Fruit fly (Drosophila melanogaster) whole organism, embryonic: Measurements from ENCODE around the gene CG32267.
A peak's percentile ranks its signal among the peaks of the same experiment; 100 is the strongest.

ENCODE experiments used
- Atf-2 ChIP-seq: fragments of 200-800 bp; sonication (Bioruptor generic); optimal IDR thresholded peaks from 2 replicates; lab custom pipeline; 2016; ENCODE audit warnings: missing biosample characterization, missing genetic modification characterization
- CG10209 ChIP-seq: fragments of 200-800 bp; sonication (Bioruptor generic); optimal IDR thresholded peaks from 3 replicates; lab custom pipeline; 2017; ENCODE audit warnings: missing biosample characterization, mild to moderate bottlenecking, missing genetic modification characterization, missing genetic modification reagents
- CG10565 ChIP-seq: fragments of 200-800 bp; sonication (Bioruptor generic); optimal IDR thresholded peaks from 3 replicates; lab custom pipeline; 2016; ENCODE audit warnings: missing biosample characterization, mild to moderate bottlenecking, missing genetic modification characterization
- CG11398 ChIP-seq: fragments of 200-800 bp; sonication (Bioruptor generic); optimal IDR thresholded peaks from 2 replicates; lab custom pipeline; 2016; ENCODE audit warnings: missing biosample characterization, missing genetic modification characterization
- CG12659 ChIP-seq: fragments of 200-800 bp; sonication (Bioruptor generic); optimal IDR thresholded peaks from 3 replicates; lab custom pipeline; 2017; ENCODE audit warnings: mild to moderate bottlenecking, missing biosample characterization, missing genetic modification reagents, missing genetic modification characterization
- CG16815 ChIP-seq: fragments of 200-800 bp; sonication (Bioruptor generic); optimal IDR thresholded peaks from 3 replicates; lab custom pipeline; 2017; ENCODE audit warnings: missing biosample characterization, mild to moderate bottlenecking, missing genetic modification characterization
- CG17829 ChIP-seq: fragments of 200-800 bp; optimal IDR thresholded peaks from 2 replicates; lab custom pipeline; 2019; ENCODE audit warnings: missing biosample characterization, mild to moderate bottlenecking, missing genetic modification characterization, moderate library complexity
- CG1832 ChIP-seq: fragments of 200-800 bp; sonication (Bioruptor generic); optimal IDR thresholded peaks from 2 replicates; lab custom pipeline; 2017; ENCODE audit warnings: missing biosample characterization, mild to moderate bottlenecking, missing genetic modification characterization, inconsistent platforms
- CG18764 ChIP-seq: fragments of 200-800 bp; sonication (Bioruptor generic); optimal IDR thresholded peaks from 3 replicates; lab custom pipeline; 2016; ENCODE audit warnings: missing biosample characterization, missing genetic modification characterization
- CG2202 ChIP-seq: fragments of 200-800 bp; sonication (Bioruptor generic); optimal IDR thresholded peaks from 2 replicates; lab custom pipeline; 2018; ENCODE audit warnings: missing biosample characterization, mild to moderate bottlenecking, missing genetic modification characterization
- CG30020 ChIP-seq: fragments of 200-800 bp; optimal IDR thresholded peaks from 2 replicates; lab custom pipeline; 2019; ENCODE audit warnings: missing biosample characterization, mild to moderate bottlenecking, missing genetic modification characterization, moderate library complexity
- CG31224 ChIP-seq: fragments of 200-800 bp; sonication (Bioruptor generic); IDR thresholded peaks from 2 replicates; pipeline ENCODE4 v1.3.6; 2022; ENCODE audit warnings: missing biosample characterization, missing genetic modification characterization
- CG3163 ChIP-seq: fragments of 200-800 bp; sonication (Bioruptor generic); optimal IDR thresholded peaks from 3 replicates; lab custom pipeline; 2016; ENCODE audit warnings: missing biosample characterization, missing genetic modification characterization
- CG34224 ChIP-seq: fragments of 200-800 bp; sonication (Bioruptor generic); IDR thresholded peaks from 3 replicates; pipeline ENCODE4 v1.3.6; 2022; ENCODE audit warnings: missing biosample characterization, missing genetic modification characterization; ENCODE audit not compliant: partially characterized antibody
- CG4730 ChIP-seq: fragments of 200-800 bp; sonication (Bioruptor generic); IDR thresholded peaks from 2 replicates; pipeline ENCODE4 v1.3.6; 2022; ENCODE audit warnings: missing biosample characterization, missing genetic modification characterization
- CG7372 ChIP-seq: fragments of 200-800 bp; sonication (Bioruptor generic); IDR thresholded peaks from 2 replicates; pipeline ENCODE4 v1.3.6; 2022; ENCODE audit warnings: missing biosample characterization, missing genetic modification characterization
- CG7987 ChIP-seq: fragments of 200-800 bp; sonication (Bioruptor generic); optimal IDR thresholded peaks from 2 replicates; lab custom pipeline; 2018; ENCODE audit warnings: missing biosample characterization, mild to moderate bottlenecking, missing genetic modification characterization, moderate library complexity
- Camta ChIP-seq: fragments of 200-800 bp; sonication (Bioruptor generic); optimal IDR thresholded peaks from 2 replicates; lab custom pipeline; 2016; ENCODE audit warnings: missing biosample characterization, missing genetic modification characterization
- CrebB ChIP-seq: fragments of 200-800 bp; sonication (Bioruptor generic); optimal IDR thresholded peaks from 3 replicates; lab custom pipeline; 2018; ENCODE audit warnings: missing biosample characterization, mild to moderate bottlenecking, missing genetic modification characterization
- Dip2 ChIP-seq: fragments of 200-800 bp; sonication (Bioruptor generic); IDR thresholded peaks from 2 replicates; pipeline ENCODE4 v1.3.6; 2022; ENCODE audit warnings: missing biosample characterization, missing genetic modification characterization
- E2f1 ChIP-seq: fragments of 200-800 bp; sonication (Bioruptor generic); IDR thresholded peaks from 2 replicates; pipeline ENCODE4 v1.3.6; 2022; ENCODE audit warnings: missing biosample characterization, missing genetic modification characterization
- Eip74EF ChIP-seq, 2 experiments: fragments of 200-800 bp in 1 of 2; fragments of >200 bp in 1 of 2; sonication (Bioruptor generic) in 1 of 2; optimal IDR thresholded peaks; 2 replicates each; lab custom pipeline; 2017 to 2019; ENCODE audit warnings: missing biosample characterization in 2 of 2, missing genetic modification characterization in 2 of 2, mild to moderate bottlenecking in 1 of 2, moderate library complexity in 1 of 2
- HmgZ ChIP-seq: fragments of 200-800 bp; sonication (Bioruptor generic); optimal IDR thresholded peaks from 2 replicates; lab custom pipeline; 2018; ENCODE audit warnings: missing biosample characterization, mild to moderate bottlenecking, missing genetic modification characterization
- MESR4 ChIP-seq: fragments of 200-800 bp; sonication (Bioruptor generic); optimal IDR thresholded peaks from 2 replicates; lab custom pipeline; 2018; ENCODE audit warnings: missing biosample characterization, mild to moderate bottlenecking, missing genetic modification characterization, moderate library complexity
- Mad ChIP-seq: fragments of 200-800 bp; sonication (Bioruptor generic); optimal IDR thresholded peaks from 2 replicates; lab custom pipeline; 2016; ENCODE audit warnings: missing biosample characterization, missing genetic modification characterization
- Oaz ChIP-seq: fragments of 200-800 bp; sonication (Bioruptor generic); IDR thresholded peaks from 2 replicates; pipeline ENCODE4 v1.3.6; 2022; ENCODE audit warnings: missing biosample characterization, missing genetic modification characterization
- Oli ChIP-seq: fragments of 200-800 bp; sonication (Bioruptor generic); optimal IDR thresholded peaks from 2 replicates; lab custom pipeline; 2018; ENCODE audit warnings: missing biosample characterization, mild to moderate bottlenecking, missing genetic modification characterization, moderate library complexity
- Scr ChIP-seq: fragments of 200-800 bp; sonication (Bioruptor generic); IDR thresholded peaks from 2 replicates; pipeline ENCODE4 v1.3.6; 2022; ENCODE audit warnings: missing biosample characterization, missing genetic modification characterization; ENCODE audit not compliant: partially characterized antibody
- Ssrp ChIP-seq: fragments of 200-800 bp; sonication (Bioruptor generic); optimal IDR thresholded peaks from 2 replicates; lab custom pipeline; 2018; ENCODE audit warnings: missing biosample characterization, mild to moderate bottlenecking, missing genetic modification characterization, moderate library complexity
- Xbp1 ChIP-seq: fragments of 200-800 bp; sonication (Bioruptor generic); optimal IDR thresholded peaks from 3 replicates; lab custom pipeline; 2016; ENCODE audit warnings: missing biosample characterization, mild to moderate bottlenecking, missing genetic modification characterization
- Xrp1 ChIP-seq: fragments of 200-800 bp; sonication (Bioruptor generic); IDR thresholded peaks from 2 replicates; pipeline ENCODE4 v1.3.6; 2022; ENCODE audit warnings: missing biosample characterization, missing genetic modification characterization
- abd-A ChIP-seq: fragments of 200-800 bp; sonication (Bioruptor generic); optimal IDR thresholded peaks from 3 replicates; lab custom pipeline; 2019; ENCODE audit warnings: missing biosample characterization, mild to moderate bottlenecking, missing genetic modification characterization, moderate library complexity
- btn ChIP-seq: fragments of 200-800 bp; sonication (Bioruptor generic); optimal IDR thresholded peaks from 2 replicates; lab custom pipeline; 2016; ENCODE audit warnings: missing biosample characterization, missing genetic modification characterization
- chinmo ChIP-seq: fragments of 200-800 bp; sonication (Bioruptor generic); IDR thresholded peaks from 4 replicates; pipeline ENCODE4 v1.3.6; 2022; ENCODE audit warnings: missing biosample characterization, missing genetic modification characterization; ENCODE audit not compliant: partially characterized antibody
- disco-r ChIP-seq: fragments of 200-800 bp; sonication (Bioruptor generic); optimal IDR thresholded peaks from 2 replicates; lab custom pipeline; 2016; ENCODE audit warnings: missing biosample characterization, missing genetic modification characterization
- gcm ChIP-seq: fragments of 200-800 bp; sonication (Bioruptor generic); optimal IDR thresholded peaks from 2 replicates; lab custom pipeline; 2019; ENCODE audit warnings: missing biosample characterization, mild to moderate bottlenecking, missing genetic modification characterization, moderate library complexity
- gcm2 ChIP-seq: fragments of 200-800 bp; sonication (Bioruptor generic); optimal IDR thresholded peaks from 2 replicates; lab custom pipeline; 2016; ENCODE audit warnings: missing biosample characterization, missing genetic modification characterization
- kah ChIP-seq: fragments of 200-800 bp; sonication (Bioruptor generic); optimal IDR thresholded peaks from 2 replicates; lab custom pipeline; 2018; ENCODE audit warnings: missing biosample characterization, mild to moderate bottlenecking, missing genetic modification characterization
- lilli ChIP-seq: fragments of 200-800 bp; sonication (Bioruptor generic); optimal IDR thresholded peaks from 3 replicates; lab custom pipeline; 2016; ENCODE audit warnings: missing biosample characterization, missing genetic modification characterization
- nmo ChIP-seq: fragments of 200-800 bp; sonication (Bioruptor generic); optimal IDR thresholded peaks from 2 replicates; lab custom pipeline; 2018; ENCODE audit warnings: missing biosample characterization, mild to moderate bottlenecking, missing genetic modification characterization, moderate library complexity
- org-1 ChIP-seq: fragments of 200-800 bp; sonication (Bioruptor generic); optimal IDR thresholded peaks from 2 replicates; lab custom pipeline; 2017; ENCODE audit warnings: missing biosample characterization, missing genetic modification characterization
- peb ChIP-seq: fragments of 200-800 bp; sonication (Bioruptor generic); IDR thresholded peaks from 2 replicates; pipeline ENCODE4 v1.3.6; 2022; ENCODE audit warnings: missing biosample characterization, missing genetic modification characterization
- psq ChIP-seq: fragments of 200-800 bp; sonication (Bioruptor generic); optimal IDR thresholded peaks from 2 replicates; lab custom pipeline; 2017; ENCODE audit warnings: missing biosample characterization, missing genetic modification characterization
- salm ChIP-seq: fragments of 200-800 bp; sonication (Bioruptor generic); optimal IDR thresholded peaks from 2 replicates; lab custom pipeline; 2018; ENCODE audit warnings: missing biosample characterization, mild to moderate bottlenecking, missing genetic modification characterization
- sd ChIP-seq: fragments of 200-800 bp; sonication (Bioruptor generic); optimal IDR thresholded peaks from 3 replicates; lab custom pipeline; 2018; ENCODE audit warnings: missing biosample characterization, mild to moderate bottlenecking, missing genetic modification characterization, moderate library complexity
- sens ChIP-seq: fragments of 200-800 bp; sonication (Bioruptor generic); peaks from one replicate; lab custom pipeline; 2016; ENCODE audit warnings: missing biosample characterization, missing genetic modification characterization
- seq ChIP-seq: fragments of 200-800 bp; sonication (Bioruptor generic); IDR thresholded peaks from 2 replicates; pipeline ENCODE4 v1.3.6; 2022; ENCODE audit warnings: missing biosample characterization, missing genetic modification characterization
- slbo ChIP-seq: fragments of 200-800 bp; sonication (Bioruptor generic); IDR thresholded peaks from 2 replicates; pipeline ENCODE4 v1.3.6; 2022; ENCODE audit warnings: missing biosample characterization, missing genetic modification characterization
- usp ChIP-seq: fragments of >200 bp; optimal IDR thresholded peaks from 2 replicates; lab custom pipeline; 2017; ENCODE audit warnings: missing biosample characterization, missing genetic modification characterization
- zen ChIP-seq: fragments of 200-800 bp; sonication (Bioruptor generic); optimal IDR thresholded peaks from 3 replicates; lab custom pipeline; 2018; ENCODE audit warnings: missing biosample characterization, mild to moderate bottlenecking, missing genetic modification characterization, moderate library complexity

Gene CG32267

DNA sequence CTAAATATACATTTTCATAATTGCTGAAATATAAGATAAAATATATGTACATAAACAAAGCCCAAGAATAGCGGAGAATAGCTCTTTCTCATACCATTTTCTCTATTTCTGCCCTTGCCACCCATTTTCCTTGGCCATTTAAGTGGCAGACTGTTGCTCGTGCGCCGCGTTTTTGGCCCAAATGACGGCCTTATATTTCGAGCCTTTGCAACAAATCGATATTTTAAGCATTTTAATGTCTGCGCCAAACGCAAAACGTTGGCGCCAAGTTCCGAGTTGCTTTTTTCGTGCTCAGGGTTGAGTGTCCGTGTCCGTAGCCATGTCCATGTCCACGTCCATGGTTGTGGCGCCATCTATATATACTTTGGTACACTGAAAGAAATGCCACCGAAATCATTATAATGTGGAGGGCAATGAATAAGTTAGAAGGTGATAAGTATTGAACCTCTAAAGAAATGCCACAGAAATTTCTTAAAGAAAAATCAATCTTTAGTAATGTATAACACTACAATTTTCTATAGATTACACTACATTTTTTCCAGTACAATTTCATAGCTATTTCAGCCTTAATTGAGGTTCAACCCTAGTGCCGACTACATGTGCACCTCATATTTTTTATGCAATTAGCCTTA is 20.3 kb upstream of the CG32267 start (continued):
- TF ChIP-seq salm (tag; lab: Kevin White, UChicago) = no peak
- TF ChIP-seq CG10565 (GFP tag; lab: Kevin White, UChicago) = no peak
- TF ChIP-seq Camta (GFP tag; lab: Kevin White, UChicago) = no peak
- TF ChIP-seq Atf-2 (GFP tag; lab: Kevin White, UChicago) = no peak
- peak; percentile 6; the same call in 1 of the 2 replicates for TF ChIP-seq Xrp1 (GFP tag; lab: Robert Waterston, UW)
- no peak for TF ChIP-seq CG17829 (tag; lab: Kevin White, UChicago)
- TF ChIP-seq btn (GFP tag; lab: Kevin White, UChicago) = no peak
- TF ChIP-seq Eip74EF (GFP tag; optimal IDR thresholded peaks at IDR 0.05; lab: Kevin White, UChicago) = no peak
- TF ChIP-seq gcm (GFP tag; lab: Kevin White, UChicago) = no peak
- peak; percentile 1 for TF ChIP-seq org-1 (GFP tag; lab: Kevin White, UChicago)
- no peak for TF ChIP-seq MESR4
- no peak for TF ChIP-seq zen (tag; lab: Kevin White, UChicago)
- no peak for TF ChIP-seq Ssrp (tag; lab: Kevin White, UChicago)
- no peak for TF ChIP-seq psq
- no peak for TF ChIP-seq disco-r
- no peak for TF ChIP-seq CG18764 (GFP tag; lab: Kevin White, UChicago)
- no peak for TF ChIP-seq CG11398 (GFP tag; lab: Kevin White, UChicago)
- TF ChIP-seq gcm2 (GFP tag; lab: Kevin White, UChicago) = no peak
- no peak for TF ChIP-seq HmgZ
- TF ChIP-seq CG16815 (GFP tag; lab: Kevin White, UChicago) = no peak
- no peak for TF ChIP-seq CG34224
- TF ChIP-seq CG2202 = no peak
- no peak for TF ChIP-seq Oaz
- no peak for TF ChIP-seq peb
- peak; percentile 59 for TF ChIP-seq sens (GFP tag; lab: Kevin White, UChicago)
- TF ChIP-seq CG3163 = no peak
- TF ChIP-seq CG7372 (GFP tag; lab: Robert Waterston, UW) = no peak
- TF ChIP-seq Oli (tag; lab: Kevin White, UChicago) = peak; percentile 47
- peak; percentile 3 for TF ChIP-seq CG12659 (GFP tag; lab: Kevin White, UChicago)
- TF ChIP-seq CG10209 (GFP tag; lab: Kevin White, UChicago) = peak; percentile 25
- no peak for TF ChIP-seq CG4730 (GFP tag; lab: Robert Waterston, UW)
- TF ChIP-seq Dip2 (GFP tag; lab: Robert Waterston, UW) = no peak
- peak; percentile 56; the same call in 1 of the 2 replicates for TF ChIP-seq seq
- TF ChIP-seq slbo (GFP tag; lab: Robert Waterston, UW) = peak; percentile 54
- peak; percentile 2 for TF ChIP-seq Xbp1
- no peak for TF ChIP-seq CG31224 (GFP tag; lab: Robert Waterston, UW)
- TF ChIP-seq CG7987 (GFP tag; lab: Kevin White, UChicago) = no peak
- no peak for TF ChIP-seq CG30020 (tag; lab: Kevin White, UChicago)
- TF ChIP-seq chinmo = no peak
- TF ChIP-seq abd-A (tag; lab: Kevin White, UChicago) = peak; percentile 11
- no peak for TF ChIP-seq sd (tag; lab: Kevin White, UChicago)
- TF ChIP-seq Scr (GFP tag; lab: Robert Waterston, UW) = no peak
- TF ChIP-seq kah = no peak
- peak; percentile 29; the same call in 1 of the 2 replicates for TF ChIP-seq E2f1
- TF ChIP-seq nmo (GFP tag; lab: Kevin White, UChicago) = peak; percentile 1
- no peak for TF ChIP-seq usp (GFP tag; lab: Kevin White, UChicago)
- TF ChIP-seq lilli (GFP tag; lab: Kevin White, UChicago) = peak; percentile 20
- no peak for TF ChIP-seq CG1832 (GFP tag; lab: Kevin White, UChicago)
- TF ChIP-seq CrebB (tag; lab: Kevin White, UChicago) = no peak
- no peak for TF ChIP-seq Mad (GFP tag; lab: Kevin White, UChicago)
